Worm (Caenorhabditis elegans) whole organism, young adult: ENCODE measurements around the gene twk-9.
A peak's percentile ranks its signal among the peaks of the same experiment; 100 is the strongest.

ENCODE experiments used
- B0019.2 ChIP-seq: fragments of 200-800 bp; sonication (Bioruptor generic); conservative IDR thresholded peaks from 2 replicates; pipeline ENCODE4 v1.3.6; 2022; ENCODE audit warnings: missing genetic modification reagents, missing genetic modification characterization, missing compliant biosample characterization
- F10E7.11 ChIP-seq: sonication (generic microtip); optimal IDR thresholded peaks from 2 replicates; lab custom pipeline; 2017; ENCODE audit warnings: mild to moderate bottlenecking, missing genetic modification characterization, moderate library complexity, missing compliant biosample characterization
- F23B12.7 ChIP-seq: sonication (generic microtip); optimal IDR thresholded peaks from 2 replicates; lab custom pipeline; 2017; ENCODE audit warnings: missing genetic modification characterization, mild to moderate bottlenecking, missing compliant biosample characterization, antibody characterized with exemption, moderate library complexity; ENCODE audit not compliant: insufficient read depth
- F33H1.4 ChIP-seq: fragments of 200-800 bp; sonication (Bioruptor generic); IDR thresholded peaks from 2 replicates; pipeline ENCODE4 v1.3.6; 2022; ENCODE audit warnings: missing genetic modification reagents, missing genetic modification characterization, missing compliant biosample characterization
- F37B4.10 ChIP-seq: fragments of 200-800 bp; sonication (Bioruptor generic); IDR thresholded peaks from 2 replicates; pipeline ENCODE4 v1.3.6; 2022; ENCODE audit warnings: missing genetic modification characterization, missing compliant biosample characterization
- F49E8.2 ChIP-seq: sonication (generic microtip); optimal IDR thresholded peaks from 3 replicates; lab custom pipeline; 2017; ENCODE audit warnings: missing genetic modification characterization, mild to moderate bottlenecking, missing compliant biosample characterization, antibody characterized with exemption, moderate library complexity; ENCODE audit not compliant: insufficient read depth
- F57C9.4 ChIP-seq: sonication (generic microtip); optimal IDR thresholded peaks from 2 replicates; lab custom pipeline; 2017; ENCODE audit warnings: mild to moderate bottlenecking, missing genetic modification characterization, missing compliant biosample characterization
- K11D2.4 ChIP-seq: fragments of 200-800 bp; sonication (Bioruptor generic); IDR thresholded peaks from 2 replicates; pipeline ENCODE4 v1.3.6; 2022; ENCODE audit warnings: missing genetic modification reagents, missing genetic modification characterization, missing compliant biosample characterization
- K12H6.12 ChIP-seq: fragments of 200-800 bp; sonication (Bioruptor generic); optimal IDR thresholded peaks from 2 replicates; lab custom pipeline; 2018; ENCODE audit warnings: mild to moderate bottlenecking, missing genetic modification characterization, missing compliant biosample characterization
- Y95B8A.8 ChIP-seq: fragments of 200-800 bp; sonication (Bioruptor generic); IDR thresholded peaks from 2 replicates; pipeline ENCODE4 v1.3.6; 2022; ENCODE audit warnings: missing genetic modification reagents, missing genetic modification characterization, missing compliant biosample characterization
- ZK185.1 ChIP-seq: sonication (generic microtip); optimal IDR thresholded peaks from 2 replicates; lab custom pipeline; 2016; ENCODE audit warnings: mild to moderate bottlenecking, missing genetic modification characterization, missing compliant biosample characterization; ENCODE audit not compliant: poor library complexity, severe bottlenecking
- aptf-2 ChIP-seq: fragments of 200-800 bp; sonication (Bioruptor generic); conservative IDR thresholded peaks from 2 replicates; pipeline ENCODE4 v1.3.6; 2022; ENCODE audit warnings: missing genetic modification reagents, missing genetic modification characterization, missing compliant biosample characterization
- athp-1 ChIP-seq: sonication (generic microtip); optimal IDR thresholded peaks from 2 replicates; lab custom pipeline; 2017; ENCODE audit warnings: mild to moderate bottlenecking, missing genetic modification characterization, missing compliant biosample characterization
- attf-5 ChIP-seq: fragments of 200-800 bp; sonication (Bioruptor generic); optimal IDR thresholded peaks from 2 replicates; lab custom pipeline; 2018; ENCODE audit warnings: mild to moderate bottlenecking, missing genetic modification characterization, missing compliant biosample characterization
- bed-1 ChIP-seq: fragments of 200-800 bp; sonication (Bioruptor generic); IDR thresholded peaks from 2 replicates; pipeline ENCODE4 v1.3.6; 2022; ENCODE audit warnings: missing genetic modification reagents, missing genetic modification characterization, missing compliant biosample characterization
- bed-2 ChIP-seq: fragments of 200-800 bp; sonication (Bioruptor generic); IDR thresholded peaks from 2 replicates; pipeline ENCODE4 v1.3.6; 2022; ENCODE audit warnings: missing genetic modification reagents, missing genetic modification characterization, missing compliant biosample characterization
- dpl-1 ChIP-seq: fragments of 150-350 bp; optimal IDR thresholded peaks from 2 replicates; lab custom pipeline; 2014; ENCODE audit warnings: missing biosample characterization, missing genetic modification reagents, missing genetic modification characterization
- egl-44 ChIP-seq: fragments of 200-800 bp; sonication (Bioruptor generic); IDR thresholded peaks from 2 replicates; pipeline ENCODE4 v1.3.6; 2022; ENCODE audit warnings: missing genetic modification reagents, missing genetic modification characterization, missing compliant biosample characterization
- hmg-1.2 ChIP-seq: fragments of 200-800 bp; sonication (Bioruptor generic); IDR thresholded peaks from 2 replicates; pipeline ENCODE4 v1.3.6; 2022; ENCODE audit warnings: missing genetic modification reagents, missing genetic modification characterization, missing compliant biosample characterization
- let-607 ChIP-seq, 2 experiments: fragments of 200-800 bp in 1 of 2; sonication (Bioruptor generic) in 1 of 2; sonication (generic microtip) in 1 of 2; optimal IDR thresholded peaks; 2 replicates each; lab custom pipeline; 2016 to 2018; ENCODE audit warnings: mild to moderate bottlenecking in 2 of 2, missing compliant biosample characterization in 2 of 2, missing genetic modification characterization in 2 of 2, moderate library complexity in 2 of 2, missing genotype in 1 of 2
- lin-35 ChIP-seq, 3 experiments: fragments of 150-350 bp in 2 of 3; sonication (generic microtip) in 1 of 3; optimal IDR thresholded peaks; 2 replicates each; lab custom pipeline; 2014 to 2018; ENCODE audit warnings: missing biosample characterization in 3 of 3, missing genetic modification characterization in 3 of 3, missing genetic modification reagents in 3 of 3
- lsl-1 ChIP-seq: fragments of 200-800 bp; sonication (Bioruptor generic); optimal IDR thresholded peaks from 2 replicates; lab custom pipeline; 2018; ENCODE audit warnings: mild to moderate bottlenecking, missing genetic modification characterization, moderate library complexity, missing compliant biosample characterization
- madf-3 ChIP-seq: fragments of 200-800 bp; sonication (Bioruptor generic); IDR thresholded peaks from 2 replicates; pipeline ENCODE4 v1.3.6; 2022; ENCODE audit warnings: missing genetic modification reagents, missing genetic modification characterization, missing compliant biosample characterization
- madf-8 ChIP-seq: fragments of 200-800 bp; sonication (Bioruptor generic); conservative IDR thresholded peaks from 2 replicates; pipeline ENCODE4 v1.3.6; 2022; ENCODE audit warnings: missing genetic modification reagents, missing genetic modification characterization, missing compliant biosample characterization
- mcd-1 ChIP-seq: fragments of 200-800 bp; sonication (Bioruptor generic); IDR thresholded peaks from 2 replicates; pipeline ENCODE4 v1.3.6; 2022; ENCODE audit warnings: missing genetic modification reagents, missing genetic modification characterization, missing compliant biosample characterization
- nfya-1 ChIP-seq: sonication (generic microtip); optimal IDR thresholded peaks from 2 replicates; lab custom pipeline; 2017; ENCODE audit warnings: antibody characterized with exemption, missing compliant biosample characterization, missing genetic modification characterization, borderline replicate concordance; ENCODE audit not compliant: insufficient read depth
- nfyb-1 ChIP-seq: fragments of 200-800 bp; sonication (Bioruptor generic); IDR thresholded peaks from 2 replicates; pipeline ENCODE4 v1.3.6; 2022; ENCODE audit warnings: missing genetic modification reagents, missing genetic modification characterization, missing compliant biosample characterization
- nhr-179 ChIP-seq: sonication (generic microtip); optimal IDR thresholded peaks from 2 replicates; lab custom pipeline; 2016; ENCODE audit warnings: mild to moderate bottlenecking, missing genetic modification characterization, missing compliant biosample characterization
- nhr-80 ChIP-seq: sonication (generic microtip); optimal IDR thresholded peaks from 2 replicates; lab custom pipeline; 2016; ENCODE audit warnings: missing genetic modification characterization, missing compliant biosample characterization
- pbrm-1 ChIP-seq: fragments of 200-800 bp; sonication (Bioruptor generic); IDR thresholded peaks from 2 replicates; pipeline ENCODE4 v1.3.6; 2022; ENCODE audit warnings: missing genetic modification reagents, missing genetic modification characterization, missing compliant biosample characterization
- rpc-1 ChIP-seq, 2 experiments: fragments of 150-350 bp in 1 of 2; sonication (generic microtip) in 1 of 2; optimal IDR thresholded peaks; 2 replicates each; lab custom pipeline; 2014 to 2018; ENCODE audit warnings: missing biosample characterization in 1 of 2, missing genetic modification characterization in 1 of 2, missing genetic modification reagents in 1 of 2, missing genotype in 1 of 2
- sea-2 ChIP-seq: fragments of 200-800 bp; sonication (Bioruptor generic); IDR thresholded peaks from 2 replicates; pipeline ENCODE4 v1.3.6; 2022; ENCODE audit warnings: missing genetic modification characterization, missing compliant biosample characterization
- snpc-3.4 ChIP-seq: sonication (generic microtip); optimal IDR thresholded peaks from 2 replicates; lab custom pipeline; 2017; ENCODE audit warnings: missing genetic modification characterization, mild to moderate bottlenecking, missing compliant biosample characterization, antibody characterized with exemption, moderate library complexity, missing genotype, missing genetic modification reagents
- snpc-4 ChIP-seq, 5 experiments: fragments of 150-350 bp in 1 of 5; sonication (generic microtip) in 4 of 5; optimal IDR thresholded peaks; 2 replicates each; lab custom pipeline; 2014 to 2018; ENCODE audit warnings: missing genetic modification characterization in 5 of 5, missing biosample characterization in 3 of 5, antibody characterized with exemption in 2 of 5, mild to moderate bottlenecking in 2 of 5, missing compliant biosample characterization in 2 of 5, missing genotype in 2 of 5, moderate library complexity in 2 of 5, missing genetic modification reagents in 1 of 5
- somi-1 ChIP-seq: fragments of 200-800 bp; sonication (Bioruptor generic); optimal IDR thresholded peaks from 2 replicates; lab custom pipeline; 2018; ENCODE audit warnings: mild to moderate bottlenecking, missing genetic modification characterization, missing compliant biosample characterization
- tbx-9 ChIP-seq: sonication (generic microtip); optimal IDR thresholded peaks from 2 replicates; lab custom pipeline; 2016; ENCODE audit warnings: borderline replicate concordance, missing genetic modification characterization, inconsistent platforms, missing compliant biosample characterization
- zfh-2 ChIP-seq: fragments of 200-800 bp; sonication (Bioruptor generic); conservative IDR thresholded peaks from 2 replicates; pipeline ENCODE4 v1.3.6; 2022; ENCODE audit warnings: missing genetic modification reagents, missing genetic modification characterization, missing compliant biosample characterization
- zim-3 ChIP-seq: sonication (generic microtip); optimal IDR thresholded peaks from 2 replicates; lab custom pipeline; 2017; ENCODE audit warnings: mild to moderate bottlenecking, missing genetic modification characterization, moderate library complexity, missing compliant biosample characterization
- ztf-22 ChIP-seq: fragments of 200-800 bp; sonication (Bioruptor generic); optimal IDR thresholded peaks from 2 replicates; lab custom pipeline; 2018; ENCODE audit warnings: mild to moderate bottlenecking, missing genetic modification characterization, moderate library complexity, missing compliant biosample characterization
- ztf-26 ChIP-seq: sonication (generic microtip); optimal IDR thresholded peaks from 2 replicates; lab custom pipeline; 2017; ENCODE audit warnings: missing genetic modification characterization, missing compliant biosample characterization
- ztf-6 ChIP-seq: fragments of 200-800 bp; sonication (Bioruptor generic); IDR thresholded peaks from 2 replicates; pipeline ENCODE4 v1.3.6; 2022; ENCODE audit warnings: missing genetic modification reagents, missing genetic modification characterization, missing compliant biosample characterization

Gene twk-9

DNA sequence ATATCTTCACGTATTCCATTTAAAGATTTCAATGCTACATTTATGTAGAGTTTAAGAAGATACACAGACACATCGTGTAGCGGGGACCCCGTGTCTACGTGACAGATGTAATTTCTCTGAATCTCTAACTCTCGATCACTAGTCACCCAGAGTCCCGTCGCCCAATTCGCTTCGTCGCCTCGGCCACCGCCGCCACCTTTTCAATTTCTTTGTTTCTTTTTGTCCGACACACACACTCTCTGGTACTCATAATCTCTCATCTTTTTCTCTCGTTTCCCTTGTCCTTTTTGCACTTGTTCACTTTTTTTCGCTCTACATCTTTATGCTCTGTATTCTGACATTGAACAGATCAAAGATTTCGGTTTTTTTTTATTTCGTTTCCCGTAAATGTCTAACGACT is 25.4 kb downstream of the twk-9 start (continued):
- TF ChIP-seq nhr-179 (tag; lab: Kevin White, UChicago) (no peak), attf-5 (GFP tag; lab: Kevin White, UChicago) (peak; percentile 74), K12H6.12 (tag; lab: Kevin White, UChicago) (peak; percentile 67), hmg-1.2 (peak; percentile 70; the same call in 1 of the 2 replicates), mcd-1 (GFP tag; lab: Robert Waterston, UW) (peak; percentile 43; the same call in 1 of the 2 replicates), dpl-1 (GFP tag; lab: Kevin White, UChicago) (no peak), egl-44 (no peak), F23B12.7 (no peak), snpc-3.4 (tag; lab: Kevin White, UChicago) (no peak), aptf-2 (GFP tag; lab: Robert Waterston, UW) (no peak), nhr-80 (tag; lab: Kevin White, UChicago) (peak; percentile 94), F57C9.4 (no peak), Y95B8A.8 (GFP tag; lab: Robert Waterston, UW) (no peak), ztf-6 (GFP tag; lab: Robert Waterston, UW) (no peak), rpc-1 (optimal IDR thresholded peaks at IDR 0.05; lab: Kevin White, UChicago) (no peak), rpc-1 (tag; optimal IDR thresholded peaks at IDR 0.05; lab: Kevin White, UChicago) (no peak), somi-1 (GFP tag; lab: Kevin White, UChicago) (peak; percentile 17), F49E8.2 (no peak), F33H1.4 (GFP tag; lab: Robert Waterston, UW) (no peak), tbx-9 (no peak), bed-2 (no peak), sea-2 (GFP tag; lab: Robert Waterston, UW) (no peak), B0019.2 (GFP tag; lab: Robert Waterston, UW) (no peak), madf-3 (GFP tag; lab: Robert Waterston, UW) (no peak), zim-3 (tag; lab: Kevin White, UChicago) (no peak), ZK185.1 (tag; lab: Kevin White, UChicago) (no peak), bed-1 (GFP tag; lab: Robert Waterston, UW) (no peak), nfyb-1 (GFP tag; lab: Robert Waterston, UW) (0 out of 2 replicates have a peak, but pooled peaks have one; percentile 36), lin-35 (GFP tag; optimal IDR thresholded peaks at IDR 0.05; lab: Kevin White, UChicago) (peak in 1 of 3 experiments; percentile 49), let-607 (tag; optimal IDR thresholded peaks at IDR 0.05; lab: Kevin White, UChicago) (no peak)

DNA sequence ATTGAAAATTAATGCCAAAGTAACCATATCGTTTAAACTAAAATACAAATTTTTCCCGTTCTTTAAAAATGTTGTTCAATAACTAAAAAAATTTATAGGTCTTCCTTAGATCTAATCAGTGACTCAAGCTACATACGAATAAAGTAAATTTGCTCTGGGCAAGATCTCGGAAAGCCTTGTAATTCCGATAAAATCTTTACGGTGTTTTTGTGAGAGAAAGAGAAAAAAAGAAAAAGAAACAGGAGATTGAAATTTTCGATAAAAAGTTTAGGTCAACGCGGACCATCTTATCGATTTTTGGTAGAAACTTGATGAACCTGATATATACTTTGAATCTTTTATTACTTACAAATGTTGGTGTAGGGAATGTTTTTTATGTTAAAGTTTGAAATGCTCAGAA is 30.2 kb downstream of the twk-9 start:
- TF ChIP-seq zfh-2 (GFP tag; lab: Robert Waterston, UW) = no peak
- TF ChIP-seq tbx-9 = no peak
- no peak for TF ChIP-seq F10E7.11 (tag; lab: Kevin White, UChicago)
- TF ChIP-seq ztf-6 (GFP tag; lab: Robert Waterston, UW) = no peak
- no peak for TF ChIP-seq ztf-22 (GFP tag; lab: Kevin White, UChicago)
- no peak for TF ChIP-seq lsl-1 (GFP tag; lab: Kevin White, UChicago)
- no peak for TF ChIP-seq nfya-1 (tag; lab: Kevin White, UChicago)
- TF ChIP-seq madf-8 (GFP tag; lab: Robert Waterston, UW) = no peak
- TF ChIP-seq dpl-1 (GFP tag; lab: Kevin White, UChicago) = no peak
- TF ChIP-seq F37B4.10 (GFP tag; lab: Robert Waterston, UW) = no peak
- TF ChIP-seq snpc-4 (GFP tag; optimal IDR thresholded peaks at IDR 0.05; lab: Kevin White, UChicago) = no peak
- TF ChIP-seq snpc-4 (tag; optimal IDR thresholded peaks at IDR 0.05; lab: Kevin White, UChicago) = no peak
- TF ChIP-seq K11D2.4 (GFP tag; lab: Robert Waterston, UW) = no peak
- TF ChIP-seq ztf-26 (tag; lab: Kevin White, UChicago) = no peak
- TF ChIP-seq athp-1 (tag; lab: Kevin White, UChicago) = no peak
- no peak for TF ChIP-seq pbrm-1 (GFP tag; lab: Robert Waterston, UW)
